Fruit fly (Drosophila melanogaster): ENCODE data around the gene CG17065.
"Not testable (repeated sequence)": the region's sequence is repeated elsewhere in the genome, so short reads cannot be mapped to it uniquely, and the experiment has no call there.

Gene CG17065

DNA sequence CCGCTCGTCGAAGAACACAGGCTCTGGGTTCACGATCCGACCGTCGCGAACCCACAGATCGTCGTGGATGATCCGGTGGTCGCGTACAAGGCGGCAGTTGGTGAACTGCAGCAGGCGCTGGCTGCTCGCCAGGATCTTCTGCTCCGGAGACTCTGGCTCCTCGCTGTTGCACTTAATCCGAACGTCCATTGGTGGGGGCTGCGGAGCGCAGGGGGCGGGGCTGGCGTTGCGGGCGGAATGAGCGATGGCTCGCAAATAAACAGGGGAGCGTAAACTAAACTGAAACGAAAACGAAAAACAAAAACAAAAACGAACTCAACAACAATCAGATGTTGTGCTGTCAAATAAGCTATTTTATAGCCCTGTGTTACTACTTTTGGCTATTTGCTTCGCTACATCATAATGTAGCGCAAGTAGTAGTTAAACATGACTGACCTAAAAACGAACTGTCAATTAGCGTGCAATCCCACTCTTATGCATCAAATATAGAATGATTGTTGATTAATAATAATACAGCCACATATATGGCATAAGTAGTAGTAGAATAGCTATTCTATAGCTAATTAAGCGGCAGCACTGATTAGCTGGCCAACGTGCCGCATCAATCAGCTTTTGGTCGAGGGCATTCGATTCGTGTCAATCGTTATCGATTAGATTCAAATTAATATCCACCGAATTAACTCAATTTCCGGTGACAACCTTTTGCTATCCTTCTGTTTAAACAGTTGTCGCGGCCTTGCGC, at the start of gene CG17065:
CG17065 (minus strand) TSS at position 351 of the 742 bp plus-strand sequence.
- TF ChIP-seq psq (optimal IDR thresholded peaks at IDR 0.05): no peak
- TF ChIP-seq usp (GFP tag; optimal IDR thresholded peaks at IDR 0.05): no peak
- no peak for TF ChIP-seq EcR (GFP tag; optimal IDR thresholded peaks at IDR 0.05)
- no peak for TF ChIP-seq pan (optimal IDR thresholded peaks at IDR 0.05)
- TF ChIP-seq Dll (optimal IDR thresholded peaks at IDR 0.05): no peak

DNA sequence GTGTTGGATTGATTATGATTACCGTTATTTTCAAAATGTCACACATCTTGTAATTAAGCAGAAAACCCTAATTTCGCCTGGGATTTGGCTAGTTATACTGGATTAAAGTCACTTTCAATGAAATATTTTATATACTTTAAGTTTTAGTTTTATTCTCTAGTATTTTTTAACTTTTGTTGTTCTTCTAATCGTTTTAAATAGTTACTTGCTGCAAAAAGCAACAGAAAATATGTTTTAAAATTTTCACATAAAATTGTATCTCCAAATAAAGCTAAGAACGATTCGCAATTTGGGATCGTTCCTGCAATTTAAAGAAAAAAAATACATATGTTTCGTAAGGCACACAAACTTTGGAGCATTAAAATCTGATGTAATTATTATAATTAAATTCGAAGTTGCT, 12.7 kb upstream of the CG17065 start, which contains the start of gene Inx6:
Inx6 (minus strand) TSS at position 101 of the 400 bp plus-strand sequence.
- no peak for TF ChIP-seq psq (optimal IDR thresholded peaks at IDR 0.05)
- no peak for TF ChIP-seq CG8478 (optimal IDR thresholded peaks at IDR 0.05)
- TF ChIP-seq pan (optimal IDR thresholded peaks at IDR 0.05): no peak
- no peak for TF ChIP-seq Dll (optimal IDR thresholded peaks at IDR 0.05)
- TF ChIP-seq usp (GFP tag; optimal IDR thresholded peaks at IDR 0.05): no peak
- no peak for TF ChIP-seq EcR (GFP tag; optimal IDR thresholded peaks at IDR 0.05)

DNA sequence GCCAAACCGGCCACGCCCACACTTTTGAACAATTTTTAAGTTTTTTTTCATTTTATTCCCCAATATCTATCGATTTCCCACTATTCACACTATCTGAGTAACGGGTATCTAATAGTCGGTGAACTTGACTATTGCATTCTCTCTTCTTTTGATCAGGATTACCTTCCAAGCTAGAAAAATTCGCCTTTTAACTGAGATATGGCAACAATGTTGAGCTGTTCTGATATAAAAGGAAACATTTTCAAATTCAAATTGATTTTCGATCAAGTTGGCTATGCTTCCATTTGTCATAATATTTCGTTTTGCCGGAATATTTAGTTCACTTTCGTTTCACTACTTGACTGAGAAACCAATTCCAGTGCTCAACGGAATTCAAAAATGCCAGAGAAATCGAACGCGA, 1.9 kb upstream of the CG17065 start, which contains the start of gene CG42577:
CG42577 (plus strand) TSS at position 301 of the 400 bp plus-strand sequence.
- not testable (repeated sequence) for TF ChIP-seq pan (optimal IDR thresholded peaks at IDR 0.05); EcR (GFP tag; optimal IDR thresholded peaks at IDR 0.05); Dll (optimal IDR thresholded peaks at IDR 0.05)

DNA sequence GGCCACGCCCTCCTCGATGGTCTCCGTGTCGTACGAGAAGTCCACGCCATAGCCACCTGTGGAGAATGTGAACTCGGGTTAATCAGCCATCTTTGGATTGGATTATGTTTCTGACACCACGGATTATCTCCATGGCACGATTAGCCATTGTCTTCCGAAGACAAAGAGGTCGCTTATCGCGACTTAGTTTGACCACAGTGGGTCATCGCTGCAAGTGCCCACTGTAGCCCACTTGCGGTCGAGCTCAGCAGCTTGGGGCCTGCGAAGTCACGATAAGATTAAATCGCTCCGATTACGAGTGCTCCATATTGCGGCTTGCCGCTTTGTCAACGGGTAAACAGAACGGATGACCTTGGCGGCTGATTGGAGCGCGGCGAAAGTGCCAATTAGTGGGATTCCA, 1.0 kb downstream of the CG17065 start:
- TF ChIP-seq usp (GFP tag; optimal IDR thresholded peaks at IDR 0.05) (no peak), Dll (optimal IDR thresholded peaks at IDR 0.05) (no peak), psq (optimal IDR thresholded peaks at IDR 0.05) (no peak), CG8478 (optimal IDR thresholded peaks at IDR 0.05) (no peak), pan (optimal IDR thresholded peaks at IDR 0.05) (no peak), EcR (GFP tag; optimal IDR thresholded peaks at IDR 0.05) (no peak)

DNA sequence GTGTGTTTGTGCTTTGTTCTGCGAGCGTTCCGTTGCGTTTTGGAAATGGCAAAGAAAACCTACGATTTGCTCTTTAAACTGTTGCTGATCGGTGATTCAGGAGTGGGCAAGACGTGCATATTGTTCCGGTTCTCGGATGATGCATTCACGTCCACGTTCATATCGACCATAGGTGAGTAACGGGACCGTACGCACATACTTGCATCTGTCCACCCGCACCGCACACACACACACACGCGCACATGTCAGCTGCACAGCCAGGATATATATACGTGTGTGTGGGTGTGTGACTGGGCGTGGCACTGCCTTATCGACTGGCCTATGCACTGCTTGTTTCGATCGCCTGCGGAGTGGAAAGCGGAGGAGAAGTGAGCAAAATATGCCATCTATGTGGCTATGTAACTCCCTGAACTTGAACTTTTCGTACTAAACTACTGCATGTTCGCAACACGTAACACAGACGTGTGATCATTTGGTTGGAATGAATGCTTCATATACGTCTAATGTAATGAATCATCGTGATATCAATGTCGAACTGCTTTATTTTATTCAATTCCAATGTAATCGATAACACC, 5.3 kb downstream of the CG17065 start:
- TF ChIP-seq EcR (GFP tag; optimal IDR thresholded peaks at IDR 0.05): no peak
- no peak for TF ChIP-seq usp (GFP tag; optimal IDR thresholded peaks at IDR 0.05)
- no peak for TF ChIP-seq Dll (optimal IDR thresholded peaks at IDR 0.05)
- no peak for TF ChIP-seq psq (optimal IDR thresholded peaks at IDR 0.05)
- no peak for TF ChIP-seq pan (optimal IDR thresholded peaks at IDR 0.05)
- TF ChIP-seq CG8478 (optimal IDR thresholded peaks at IDR 0.05): no peak

DNA sequence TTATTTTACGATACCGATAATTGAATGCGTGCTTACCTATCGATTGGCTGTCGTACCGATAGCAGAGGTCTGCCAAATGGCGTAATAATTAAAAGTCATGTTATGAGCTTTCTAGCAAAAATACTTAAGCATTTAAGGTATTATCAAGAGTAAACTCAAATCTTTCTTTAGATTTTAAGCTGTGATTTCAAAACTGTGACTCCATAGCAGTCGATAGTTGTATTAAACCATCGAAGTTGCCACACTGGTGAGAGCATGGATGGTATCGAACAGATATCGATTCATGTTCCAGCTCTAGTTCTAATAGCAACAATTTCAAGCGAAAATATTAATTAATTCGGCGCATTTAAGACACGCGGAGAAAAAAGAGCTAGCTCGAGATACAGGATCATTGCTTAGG, 5.9 kb downstream of the CG17065 start, which contains the start of the genes CG17068 and Rab10:
CG17068 (minus strand) TSS at position 25 of the 400 bp plus-strand sequence.
Rab10 (plus strand) TSS at position 270 of the 400 bp plus-strand sequence.
- TF ChIP-seq usp (GFP tag; optimal IDR thresholded peaks at IDR 0.05) (no peak), CG8478 (optimal IDR thresholded peaks at IDR 0.05) (no peak), pan (optimal IDR thresholded peaks at IDR 0.05) (no peak), psq (optimal IDR thresholded peaks at IDR 0.05) (no peak), EcR (GFP tag; optimal IDR thresholded peaks at IDR 0.05) (no peak), Dll (optimal IDR thresholded peaks at IDR 0.05) (no peak)

DNA sequence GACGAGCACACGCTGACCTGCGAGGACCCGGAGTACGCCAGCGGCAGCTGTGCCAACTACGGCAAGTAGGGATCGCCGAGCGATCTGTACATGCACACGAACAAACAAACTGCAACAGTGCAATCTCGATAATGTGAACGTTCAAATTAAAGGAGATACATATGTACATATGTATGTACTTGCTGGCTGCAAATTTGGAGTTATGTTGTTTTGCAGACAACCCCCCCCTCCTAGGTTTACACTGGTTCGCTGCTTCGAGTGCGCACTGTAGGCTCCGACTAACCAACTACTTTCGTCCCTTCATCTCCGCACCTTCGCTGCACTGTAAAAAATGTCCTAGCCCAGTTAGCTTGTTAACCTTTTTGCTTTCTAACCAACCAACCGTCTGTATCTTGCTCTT, 9.3 kb downstream of the CG17065 start:
- TF ChIP-seq pan (optimal IDR thresholded peaks at IDR 0.05): no peak
- no peak for TF ChIP-seq CG8478 (optimal IDR thresholded peaks at IDR 0.05)
- TF ChIP-seq EcR (GFP tag; optimal IDR thresholded peaks at IDR 0.05): no peak
- TF ChIP-seq Dll (optimal IDR thresholded peaks at IDR 0.05): no peak
- no peak for TF ChIP-seq usp (GFP tag; optimal IDR thresholded peaks at IDR 0.05)
- no peak for TF ChIP-seq psq (optimal IDR thresholded peaks at IDR 0.05)

DNA sequence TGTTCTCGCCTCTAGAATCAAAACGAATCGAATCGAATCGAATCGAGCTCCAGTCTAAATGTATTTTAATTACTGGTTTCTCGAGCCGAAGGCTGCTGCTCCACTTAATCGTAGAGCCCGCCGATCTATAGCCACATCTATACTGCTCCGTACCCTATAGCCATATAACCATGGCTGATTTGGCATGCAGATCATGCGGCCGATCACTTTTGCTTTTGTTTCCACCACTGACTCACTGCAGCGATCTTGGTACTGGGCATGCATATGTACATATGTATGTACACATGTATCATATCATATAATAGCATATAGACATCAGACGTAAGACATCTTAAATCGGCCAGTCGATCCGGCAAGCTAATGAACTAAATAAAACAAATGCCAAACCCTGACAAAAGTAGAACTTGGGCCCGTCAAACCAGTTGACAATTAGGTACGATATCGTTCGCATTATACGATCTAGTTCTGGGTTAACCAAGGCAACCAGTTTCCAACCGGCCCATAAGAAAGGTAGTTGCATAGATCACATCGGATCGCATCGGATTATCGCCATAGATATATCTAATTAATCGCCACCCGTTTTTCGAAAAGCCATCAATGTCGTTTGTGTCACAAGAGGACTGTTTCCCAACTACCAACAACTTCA, 11.7 kb downstream of the CG17065 start:
- TF ChIP-seq usp (GFP tag; optimal IDR thresholded peaks at IDR 0.05) (no peak), EcR (GFP tag; optimal IDR thresholded peaks at IDR 0.05) (no peak), CG8478 (optimal IDR thresholded peaks at IDR 0.05) (no peak), psq (optimal IDR thresholded peaks at IDR 0.05) (no peak), pan (optimal IDR thresholded peaks at IDR 0.05) (no peak), Dll (optimal IDR thresholded peaks at IDR 0.05) (no peak)

DNA sequence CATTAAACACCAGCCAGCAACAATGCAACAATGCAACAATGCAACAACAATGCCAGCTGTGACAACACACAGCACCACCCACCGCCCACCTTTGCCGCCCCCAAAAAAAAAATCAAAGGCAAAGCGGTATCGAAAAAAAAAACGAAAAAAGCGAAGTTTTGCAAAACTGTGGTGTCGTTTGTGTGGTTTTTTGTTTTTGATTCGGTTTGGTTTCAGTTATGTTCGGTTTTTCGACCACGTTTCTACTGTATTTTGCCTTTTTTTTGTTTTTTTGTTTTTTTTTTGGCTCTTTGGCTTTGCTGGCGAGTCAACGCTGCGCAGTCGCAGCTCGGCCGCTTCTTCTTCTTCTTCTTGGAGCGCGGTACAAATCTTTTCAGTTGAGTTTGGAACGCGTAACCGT, 12.7 kb downstream of the CG17065 start, which contains the start of gene Peritrophin-A:
Peritrophin-A (plus strand) TSS at position 370 of the 400 bp plus-strand sequence.
- no peak for TF ChIP-seq usp (GFP tag; optimal IDR thresholded peaks at IDR 0.05)
- TF ChIP-seq psq (optimal IDR thresholded peaks at IDR 0.05): no peak

DNA sequence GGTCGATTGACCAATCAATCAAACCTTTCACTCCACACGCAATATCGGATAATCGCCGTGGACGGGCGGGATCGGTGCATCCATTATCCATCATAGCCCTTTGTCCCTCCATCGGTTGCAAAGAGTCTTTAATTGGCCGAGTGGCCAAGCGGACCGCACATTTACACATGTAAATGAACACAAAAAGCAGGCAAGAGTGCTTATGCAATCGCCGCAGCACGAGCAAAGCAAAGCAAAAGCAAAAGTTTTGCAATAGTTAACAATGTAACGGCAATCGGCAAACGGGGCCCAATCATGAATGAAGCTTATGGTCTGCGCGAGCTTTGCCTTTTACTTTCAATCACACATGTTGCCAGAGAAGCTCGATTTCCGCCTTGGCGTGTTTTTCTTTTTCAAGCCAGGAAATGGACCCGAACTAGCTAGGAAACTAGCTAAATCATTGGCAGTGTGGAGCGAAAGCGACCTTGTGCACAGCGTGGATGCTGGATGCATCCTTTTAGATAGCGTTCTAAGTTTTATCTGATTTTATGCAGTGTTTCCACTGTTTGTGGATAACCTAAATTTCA, 13.6 kb downstream of the CG17065 start:
- TF ChIP-seq usp (GFP tag; optimal IDR thresholded peaks at IDR 0.05) (no peak), Dll (optimal IDR thresholded peaks at IDR 0.05) (no peak), EcR (GFP tag; optimal IDR thresholded peaks at IDR 0.05) (no peak), pan (optimal IDR thresholded peaks at IDR 0.05) (no peak), psq (optimal IDR thresholded peaks at IDR 0.05) (no peak), CG8478 (optimal IDR thresholded peaks at IDR 0.05) (no peak)

DNA sequence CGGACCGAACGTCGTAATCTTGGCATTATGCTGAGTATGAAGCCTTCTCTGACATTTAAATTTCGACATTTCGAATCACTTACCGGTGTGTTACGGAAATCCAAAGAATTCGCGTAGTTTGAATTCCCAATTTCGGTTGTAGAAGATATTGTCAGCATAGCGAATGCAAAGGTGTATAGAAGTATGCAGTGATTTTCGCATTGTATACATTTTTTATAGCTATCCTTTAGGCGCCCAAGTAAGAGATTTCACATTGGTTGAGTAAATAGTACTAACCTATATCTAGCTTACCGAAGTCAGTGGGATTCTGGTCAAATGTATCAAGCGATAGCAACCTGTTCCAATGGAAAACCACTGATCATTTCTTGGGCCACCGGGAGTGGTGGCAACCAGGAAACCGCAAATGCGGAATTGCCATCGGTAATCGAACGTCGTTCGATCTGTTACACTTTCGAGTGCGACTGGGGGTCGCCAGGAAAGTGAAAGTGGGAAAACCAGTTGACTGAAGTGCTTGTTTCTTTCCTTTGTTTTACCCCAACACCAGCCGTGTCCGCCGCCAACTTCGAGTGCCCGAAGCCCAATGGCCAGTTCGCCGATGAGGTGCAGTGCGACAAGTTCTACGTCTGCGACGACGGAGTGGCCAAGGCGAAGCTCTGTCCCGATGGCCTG, 16.3 kb downstream of the CG17065 start:
- TF ChIP-seq usp (GFP tag; optimal IDR thresholded peaks at IDR 0.05) (no peak), pan (optimal IDR thresholded peaks at IDR 0.05) (no peak), Dll (optimal IDR thresholded peaks at IDR 0.05) (no peak), psq (optimal IDR thresholded peaks at IDR 0.05) (no peak), EcR (GFP tag; optimal IDR thresholded peaks at IDR 0.05) (no peak), CG8478 (optimal IDR thresholded peaks at IDR 0.05) (no peak)
